Worm (Caenorhabditis elegans): ENCODE data around the gene K06A4.2.

DNA sequence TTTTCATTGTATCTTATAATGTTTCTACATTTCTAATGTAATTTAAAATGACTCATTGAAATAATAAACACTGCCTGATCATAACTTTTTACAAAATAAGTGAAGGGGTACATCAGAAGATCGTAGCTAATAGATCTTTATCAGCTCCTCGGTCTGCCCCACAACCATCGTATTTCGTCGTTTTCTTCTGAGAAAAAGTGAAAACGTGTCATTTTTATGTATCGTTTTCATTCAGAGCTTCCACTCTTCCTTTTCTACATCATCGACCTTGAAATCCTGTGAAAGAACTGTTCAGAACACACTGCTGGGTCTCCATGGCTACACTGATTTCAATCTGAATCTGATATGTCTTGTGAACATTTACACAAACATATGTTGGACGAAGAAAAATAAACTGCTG, 15.3 kb downstream of the K06A4.2 start:
- no peak for TF ChIP-seq ttx-3 (tag; optimal IDR thresholded peaks at IDR 0.05)
- TF ChIP-seq lim-6 (tag; optimal IDR thresholded peaks at IDR 0.05): no peak
- no peak for TF ChIP-seq mec-3 (tag; optimal IDR thresholded peaks at IDR 0.05; ENCODE audit: borderline replicate concordance)
- TF ChIP-seq lin-11 (tag; optimal IDR thresholded peaks at IDR 0.05): no peak
- TF ChIP-seq sox-4 (tag; optimal IDR thresholded peaks at IDR 0.05): no peak
- TF ChIP-seq ama-1 (optimal IDR thresholded peaks at IDR 0.05): no peak
- no peak for TF ChIP-seq ceh-31 (tag; optimal IDR thresholded peaks at IDR 0.05)
- no peak for TF ChIP-seq madf-2 (tag; optimal IDR thresholded peaks at IDR 0.05)
- no peak for TF ChIP-seq unc-86 (tag; optimal IDR thresholded peaks at IDR 0.05)
- TF ChIP-seq unc-42 (tag; optimal IDR thresholded peaks at IDR 0.05): no peak
- TF ChIP-seq tbx-7 (tag; optimal IDR thresholded peaks at IDR 0.05): no peak
- no peak for TF ChIP-seq hlh-30 (tag; optimal IDR thresholded peaks at IDR 0.05; ENCODE audit: insufficient read depth)
- no peak for TF ChIP-seq dmd-4 (tag; optimal IDR thresholded peaks at IDR 0.05; ENCODE audit: borderline replicate concordance)
